Fruit fly (Drosophila melanogaster): ENCODE results near the gene CG43965.

The CG43965 gene

DNA sequence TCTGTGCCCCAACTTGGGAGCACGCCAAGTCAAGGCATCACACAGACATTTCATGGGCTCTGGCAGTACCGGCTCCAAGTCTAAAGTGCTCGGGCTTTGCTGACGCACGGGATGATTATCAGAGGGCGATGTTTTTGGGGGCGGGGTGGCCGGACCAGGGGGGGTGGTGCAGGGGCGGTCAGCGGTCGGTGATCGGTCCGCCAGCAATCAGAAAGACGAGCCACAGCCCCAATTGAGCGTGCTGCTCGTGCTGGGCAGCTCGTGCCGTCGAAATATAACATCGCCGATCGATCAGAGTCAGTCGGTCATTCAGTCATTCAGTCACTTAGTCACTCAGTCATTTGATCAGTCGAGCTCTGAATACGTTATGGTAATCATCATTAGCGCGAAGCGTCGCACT, 27.7 kb downstream of the CG43965 start (continued):
- TF ChIP-seq Deaf1 (tag; optimal IDR thresholded peaks at IDR 0.05) (peak; percentile 89), dm (GFP tag; optimal IDR thresholded peaks at IDR 0.05) (no peak), CG10321 (GFP tag; IDR thresholded peaks at IDR 0.05) (0 out of 2 replicates have a peak, but pooled peaks have one; percentile 5), lbe (GFP tag; optimal IDR thresholded peaks at IDR 0.05) (no peak), lmd (GFP tag; IDR thresholded peaks at IDR 0.05) (peak; percentile 7; the same call in 1 of the 2 replicates), CG10366 (GFP tag; IDR thresholded peaks at IDR 0.05) (0 out of 2 replicates have a peak, but pooled peaks have one; percentile 8), Aef1 (GFP tag; IDR thresholded peaks at IDR 0.05) (no peak), CG9817 (tag; optimal IDR thresholded peaks at IDR 0.05) (no peak), CG15514 (GFP tag; optimal IDR thresholded peaks at IDR 0.05) (peak; percentile 18), HLH3B (GFP tag; IDR thresholded peaks at IDR 0.05) (no peak), CG6175 (GFP tag; IDR thresholded peaks at IDR 0.05) (peak; percentile 81; the same call in 2 of the 3 replicates), esg (GFP tag; conservative IDR thresholded peaks at IDR 0.05) (no peak), sug (tag; optimal IDR thresholded peaks at IDR 0.05) (peak; percentile 85), luna (GFP tag; optimal IDR thresholded peaks at IDR 0.05) (no peak), dysf (GFP tag; IDR thresholded peaks at IDR 0.05) (0 out of 3 replicates have a peak, but pooled peaks have one; percentile 51), CG7745 (tag; optimal IDR thresholded peaks at IDR 0.05) (no peak), Bgb (GFP tag; IDR thresholded peaks at IDR 0.05; ENCODE audit: partially characterized antibody) (peak; percentile 31; the same call in 1 of the 2 replicates), CG15269 (tag; optimal IDR thresholded peaks at IDR 0.05) (peak; percentile 45), tna (GFP tag; IDR thresholded peaks at IDR 0.05; ENCODE audit: partially characterized antibody) (no peak), ara (GFP tag; IDR thresholded peaks at IDR 0.05) (no peak), onecut (GFP tag; IDR thresholded peaks at IDR 0.05) (peak; percentile 47), CG8281 (tag; optimal IDR thresholded peaks at IDR 0.05) (peak; percentile 100), Hand (GFP tag; optimal IDR thresholded peaks at IDR 0.05) (no peak)

DNA sequence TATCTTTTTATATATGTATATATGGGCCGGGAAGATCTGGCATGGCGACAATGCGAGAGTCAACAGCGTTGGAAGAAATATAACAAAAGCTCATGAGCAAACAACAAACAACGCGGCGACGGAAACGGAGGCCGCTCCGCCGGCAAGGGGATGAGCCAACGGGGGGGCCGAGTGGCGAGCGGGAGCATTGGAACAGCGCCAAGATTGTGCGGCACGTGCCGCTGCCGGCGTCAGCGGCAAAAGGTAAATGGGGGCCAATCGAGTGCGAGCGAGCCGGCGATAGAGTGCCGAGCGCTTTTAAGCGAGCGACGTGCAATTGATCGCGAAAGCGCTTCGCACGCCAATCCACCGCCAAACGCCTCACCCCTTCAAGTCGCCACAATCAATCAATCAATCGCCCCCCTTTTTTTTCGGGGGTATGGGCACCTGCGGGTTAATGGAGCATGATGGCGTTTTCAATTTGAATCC, 29.1 kb downstream of the CG43965 start:
- TF ChIP-seq CG12744 (GFP tag; optimal IDR thresholded peaks at IDR 0.05) (no peak), CG17361 (GFP tag; IDR thresholded peaks at IDR 0.05) (peak; percentile 28; the same call in 1 of the 3 replicates), CG4282 (GFP tag; optimal IDR thresholded peaks at IDR 0.05) (no peak), crp (GFP tag; optimal IDR thresholded peaks at IDR 0.05) (no peak), btn (GFP tag; optimal IDR thresholded peaks at IDR 0.05) (no peak), CG30431 (GFP tag; optimal IDR thresholded peaks at IDR 0.05) (peak; percentile 14), CG7556 (GFP tag; optimal IDR thresholded peaks at IDR 0.05) (peak; percentile 64), CG11696 (GFP tag; IDR thresholded peaks at IDR 0.05) (peak; percentile 35; the same call in 1 of the 2 replicates), CG17802 (tag; optimal IDR thresholded peaks at IDR 0.05) (peak; percentile 20), Adf1 (GFP tag; IDR thresholded peaks at IDR 0.05) (peak; percentile 94), abd-A (tag; optimal IDR thresholded peaks at IDR 0.05) (peak; percentile 49), ken (GFP tag; IDR thresholded peaks at IDR 0.05) (peak; percentile 68; the same call in 2 of the 3 replicates), toy (GFP tag; IDR thresholded peaks at IDR 0.05) (no peak), mam (GFP tag; optimal IDR thresholded peaks at IDR 0.05) (no peak), Mad (GFP tag; optimal IDR thresholded peaks at IDR 0.05) (peak; percentile 63), kay (GFP tag; optimal IDR thresholded peaks at IDR 0.05) (peak; percentile 51), Rfx (GFP tag; IDR thresholded peaks at IDR 0.05) (peak; percentile 57; the same call in 1 of the 2 replicates), Abd-B (GFP tag; optimal IDR thresholded peaks at IDR 0.05) (no peak), Dbx (GFP tag; IDR thresholded peaks at IDR 0.05) (peak; percentile 56; the same call in 2 of the 3 replicates), CG13894 (tag; optimal IDR thresholded peaks at IDR 0.05) (peak; percentile 55), unpg (GFP tag; optimal IDR thresholded peaks at IDR 0.05) (peak; percentile 50), tna (GFP tag; IDR thresholded peaks at IDR 0.05; ENCODE audit: partially characterized antibody) (no peak), nom (GFP tag; optimal IDR thresholded peaks at IDR 0.05) (peak; percentile 73), CG2889 (GFP tag; IDR thresholded peaks at IDR 0.05) (no peak), cato (GFP tag; optimal IDR thresholded peaks at IDR 0.05; ENCODE audit: borderline replicate concordance) (peak; percentile 37), CG4404 (GFP tag; IDR thresholded peaks at IDR 0.05) (no peak), tll (GFP tag; optimal IDR thresholded peaks at IDR 0.05) (no peak), Camta (GFP tag; optimal IDR thresholded peaks at IDR 0.05) (peak; percentile 36)
